Fruit fly (Drosophila melanogaster): Measurements from ENCODE around the gene CG12481.

DNA sequence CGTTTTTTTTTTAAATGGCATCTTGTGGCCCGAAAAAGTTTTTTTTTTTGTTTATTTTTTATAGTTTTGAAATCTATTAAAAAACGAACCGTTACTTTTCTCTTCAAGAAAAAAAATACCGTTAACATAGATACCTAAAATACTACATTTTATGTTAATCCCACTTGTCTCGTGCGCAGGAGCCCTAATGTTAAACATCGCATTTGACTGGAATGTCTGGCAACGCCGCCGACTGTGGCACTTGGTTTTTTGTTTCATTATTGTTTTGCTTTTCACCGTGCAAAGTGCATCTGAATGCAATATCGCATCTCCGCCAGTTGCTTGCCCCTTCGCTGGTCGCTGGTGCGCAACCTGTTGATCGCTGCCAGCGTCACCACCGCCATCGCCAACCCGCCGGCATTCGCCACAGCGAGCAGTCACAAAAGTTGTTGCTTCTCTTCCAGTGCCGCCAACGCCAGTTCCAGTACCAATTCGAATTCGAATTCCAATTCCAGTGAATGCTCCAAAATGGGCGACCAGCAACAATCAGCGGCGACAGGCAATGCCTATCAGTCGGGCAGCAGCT is 13.0 kb downstream of the CG12481 start, which contains the start of gene CG11590:
- TF ChIP-seq CTCF (optimal IDR thresholded peaks at IDR 0.05): no peak
- TF ChIP-seq CG8478 (optimal IDR thresholded peaks at IDR 0.05): no peak

Data from S2 (cell line).